Fruit fly (Drosophila melanogaster) whole organism, embryonic: Measurements from ENCODE around the gene alpha-Est1.

Experiments used
- Adf1 ChIP-seq: fragments of 200-800 bp; sonication (Bioruptor generic); IDR thresholded peaks from 2 replicates; pipeline ENCODE4 v1.3.6; 2022; ENCODE audit warnings: missing biosample characterization, missing genetic modification characterization
- Bgb ChIP-seq: fragments of 200-800 bp; sonication (Bioruptor generic); IDR thresholded peaks from 2 replicates; pipeline ENCODE4 v1.3.6; 2022; ENCODE audit warnings: missing biosample characterization, missing genetic modification characterization; ENCODE audit not compliant: partially characterized antibody
- CG10654 ChIP-seq: fragments of 200-800 bp; sonication (Bioruptor generic); optimal IDR thresholded peaks from 2 replicates; lab custom pipeline; 2016; ENCODE audit warnings: missing biosample characterization, missing genetic modification characterization
- CG10959 ChIP-seq: fragments of 200-800 bp; sonication (Bioruptor generic); IDR thresholded peaks from 2 replicates; pipeline ENCODE4 v1.3.6; 2022; ENCODE audit warnings: missing biosample characterization, missing genetic modification characterization
- CG11695 ChIP-seq: fragments of 200-800 bp; sonication (Bioruptor generic); IDR thresholded peaks from 3 replicates; pipeline ENCODE4 v1.3.6; 2022; ENCODE audit warnings: missing biosample characterization, missing genetic modification characterization
- CG17802 ChIP-seq: fragments of 200-800 bp; sonication (Bioruptor generic); optimal IDR thresholded peaks from 2 replicates; lab custom pipeline; 2018; ENCODE audit warnings: missing biosample characterization, mild to moderate bottlenecking, missing genetic modification characterization, moderate library complexity
- CG17912 ChIP-seq: fragments of 200-800 bp; sonication (Bioruptor generic); optimal IDR thresholded peaks from 2 replicates; lab custom pipeline; 2018; ENCODE audit warnings: missing biosample characterization, mild to moderate bottlenecking, missing genetic modification characterization
- CG18262 ChIP-seq: fragments of 200-800 bp; optimal IDR thresholded peaks from 3 replicates; lab custom pipeline; 2019; ENCODE audit warnings: missing biosample characterization, mild to moderate bottlenecking, missing genetic modification characterization, moderate library complexity
- CG2120 ChIP-seq: fragments of 200-800 bp; sonication (Bioruptor generic); optimal IDR thresholded peaks from 3 replicates; lab custom pipeline; 2016; ENCODE audit warnings: missing biosample characterization, missing genetic modification characterization
- CG3407 ChIP-seq: fragments of 200-800 bp; sonication (Bioruptor generic); optimal IDR thresholded peaks from 2 replicates; lab custom pipeline; 2018; ENCODE audit warnings: missing biosample characterization, mild to moderate bottlenecking, missing genetic modification characterization
- CG4404 ChIP-seq: fragments of 200-800 bp; sonication (Bioruptor generic); IDR thresholded peaks from 2 replicates; pipeline ENCODE4 v1.3.6; 2022; ENCODE audit warnings: missing biosample characterization, missing genetic modification characterization
- CG4424 ChIP-seq: fragments of 200-800 bp; sonication (Bioruptor generic); optimal IDR thresholded peaks from 3 replicates; lab custom pipeline; 2016; ENCODE audit warnings: missing biosample characterization, missing genetic modification characterization
- CG7839 ChIP-seq: fragments of 200-800 bp; sonication (Bioruptor generic); optimal IDR thresholded peaks from 3 replicates; lab custom pipeline; 2018; ENCODE audit warnings: missing biosample characterization, mild to moderate bottlenecking, missing genetic modification characterization, moderate library complexity
- CG8924 ChIP-seq: fragments of 200-800 bp; optimal IDR thresholded peaks from 3 replicates; lab custom pipeline; 2019; ENCODE audit warnings: missing biosample characterization, mild to moderate bottlenecking, missing genetic modification characterization, moderate library complexity
- CG9876 ChIP-seq: fragments of 200-800 bp; sonication (Bioruptor generic); optimal IDR thresholded peaks from 2 replicates; lab custom pipeline; 2016; ENCODE audit warnings: missing biosample characterization, missing genetic modification characterization
- D19B ChIP-seq: fragments of 200-800 bp; sonication (Bioruptor generic); optimal IDR thresholded peaks from 2 replicates; lab custom pipeline; 2017; ENCODE audit warnings: missing biosample characterization, mild to moderate bottlenecking, missing genetic modification characterization
- H2.0 ChIP-seq: fragments of 200-800 bp; sonication (Bioruptor generic); IDR thresholded peaks from 2 replicates; pipeline ENCODE4 v1.3.6; 2022; ENCODE audit warnings: missing biosample characterization, missing genetic modification characterization
- Hey ChIP-seq: fragments of 200-800 bp; sonication (Bioruptor generic); optimal IDR thresholded peaks from 3 replicates; lab custom pipeline; 2018; ENCODE audit warnings: missing biosample characterization, mild to moderate bottlenecking, missing genetic modification characterization
- Hr51 ChIP-seq, 2 experiments: fragments of 200-800 bp; sonication (Bioruptor generic); optimal IDR thresholded peaks; 2 replicates in 1 of 2; 3 replicates in 1 of 2; lab custom pipeline; 2016 to 2018; ENCODE audit warnings: missing biosample characterization in 2 of 2, missing genetic modification characterization in 2 of 2, mild to moderate bottlenecking in 1 of 2, moderate library complexity in 1 of 2
- Kr ChIP-seq: fragments of 200-800 bp; sonication (Bioruptor generic); optimal IDR thresholded peaks from 2 replicates; lab custom pipeline; 2017; ENCODE audit warnings: missing biosample characterization, mild to moderate bottlenecking, missing genetic modification characterization
- Med ChIP-seq: fragments of 200-800 bp; sonication (Bioruptor generic); peaks from one replicate; lab custom pipeline; 2016; ENCODE audit warnings: missing biosample characterization, missing genetic modification characterization, mild to moderate bottlenecking, inconsistent platforms, moderate library complexity
- Mrtf ChIP-seq: fragments of 200-800 bp; sonication (Bioruptor generic); IDR thresholded peaks from 3 replicates; pipeline ENCODE4 v1.3.6; 2022; ENCODE audit warnings: missing biosample characterization, missing genetic modification characterization
- NC2α ChIP-seq: fragments of 200-800 bp; sonication (Bioruptor generic); optimal IDR thresholded peaks from 2 replicates; lab custom pipeline; 2016; ENCODE audit warnings: missing biosample characterization, missing genetic modification characterization
- NC2β ChIP-seq: fragments of 200-800 bp; sonication (Bioruptor generic); optimal IDR thresholded peaks from 2 replicates; lab custom pipeline; 2016; ENCODE audit warnings: missing biosample characterization, missing genetic modification characterization
- Nf-YB ChIP-seq: fragments of 200-800 bp; sonication (Bioruptor generic); optimal IDR thresholded peaks from 3 replicates; lab custom pipeline; 2019; ENCODE audit warnings: missing biosample characterization, mild to moderate bottlenecking, missing genetic modification characterization, moderate library complexity
- Ptx1 ChIP-seq: fragments of 200-800 bp; sonication (Bioruptor generic); IDR thresholded peaks from 2 replicates; pipeline ENCODE4 v1.3.6; 2022; ENCODE audit warnings: missing biosample characterization, missing genetic modification characterization
- Sry-δ ChIP-seq: fragments of 200-800 bp; sonication (Bioruptor generic); optimal IDR thresholded peaks from 2 replicates; lab custom pipeline; 2016; ENCODE audit warnings: missing biosample characterization, missing genetic modification characterization
- Trl ChIP-seq, 3 experiments: fragments of >200 bp in 2 of 3; fragments of 200-800 bp in 1 of 3; sonication (Bioruptor generic) in 1 of 3; optimal IDR thresholded peaks; 2 replicates in 1 of 3; 3 replicates in 2 of 3; lab custom pipeline; 2016 to 2017; ENCODE audit warnings: missing biosample characterization in 1 of 3, missing genetic modification characterization in 1 of 3
- ara ChIP-seq: fragments of 200-800 bp; sonication (Bioruptor generic); IDR thresholded peaks from 2 replicates; pipeline ENCODE4 v1.3.6; 2022; ENCODE audit warnings: missing biosample characterization, missing genetic modification characterization
- bigmax ChIP-seq: fragments of 200-800 bp; sonication (Bioruptor generic); optimal IDR thresholded peaks from 2 replicates; lab custom pipeline; 2018; ENCODE audit warnings: missing biosample characterization, mild to moderate bottlenecking, missing genetic modification characterization
- ci ChIP-seq: fragments of 200-800 bp; sonication (Bioruptor generic); IDR thresholded peaks from 3 replicates; pipeline ENCODE4 v1.3.6; 2022; ENCODE audit warnings: missing biosample characterization, missing genetic modification characterization
- ems ChIP-seq: fragments of 200-800 bp; sonication (Bioruptor generic); optimal IDR thresholded peaks from 3 replicates; lab custom pipeline; 2016; ENCODE audit warnings: missing biosample characterization, missing genetic modification characterization
- fd102C ChIP-seq: fragments of 200-800 bp; sonication (Bioruptor generic); optimal IDR thresholded peaks from 2 replicates; lab custom pipeline; 2018; ENCODE audit warnings: missing biosample characterization, mild to moderate bottlenecking, missing genetic modification characterization, moderate library complexity
- gsb-n ChIP-seq: fragments of 200-800 bp; sonication (Bioruptor generic); optimal IDR thresholded peaks from 3 replicates; lab custom pipeline; 2018; ENCODE audit warnings: missing biosample characterization, mild to moderate bottlenecking, missing genetic modification characterization
- hbn ChIP-seq: fragments of 200-800 bp; sonication (Bioruptor generic); IDR thresholded peaks from 2 replicates; pipeline ENCODE4 v1.3.6; 2022; ENCODE audit warnings: missing biosample characterization, missing genetic modification characterization; ENCODE audit not compliant: partially characterized antibody
- hth ChIP-seq: fragments of >200 bp; optimal IDR thresholded peaks from 2 replicates; lab custom pipeline; 2017; ENCODE audit warnings: inconsistent platforms
- inv ChIP-seq: fragments of 200-800 bp; sonication (Bioruptor generic); IDR thresholded peaks from 2 replicates; pipeline ENCODE4 v1.3.6; 2022; ENCODE audit warnings: missing biosample characterization, missing genetic modification characterization; ENCODE audit not compliant: partially characterized antibody
- ken ChIP-seq: fragments of 200-800 bp; sonication (Bioruptor generic); IDR thresholded peaks from 3 replicates; pipeline ENCODE4 v1.3.6; 2022; ENCODE audit warnings: missing biosample characterization, missing genetic modification characterization
- lola ChIP-seq, 3 experiments: fragments of >200 bp in 2 of 3; fragments of 200-800 bp in 1 of 3; sonication (Bioruptor generic) in 1 of 3; optimal IDR thresholded peaks; 2 replicates each; lab custom pipeline; 2017 to 2019; ENCODE audit warnings: missing biosample characterization in 3 of 3, missing genetic modification characterization in 3 of 3, mild to moderate bottlenecking in 1 of 3, moderate library complexity in 1 of 3
- luna ChIP-seq: fragments of 200-800 bp; sonication (Bioruptor generic); optimal IDR thresholded peaks from 2 replicates; lab custom pipeline; 2016; ENCODE audit warnings: missing biosample characterization, missing genetic modification characterization
- nau ChIP-seq: fragments of 200-800 bp; sonication (Bioruptor generic); optimal IDR thresholded peaks from 3 replicates; lab custom pipeline; 2017; ENCODE audit warnings: missing biosample characterization, mild to moderate bottlenecking, missing genetic modification characterization, missing genetic modification reagents
- peb ChIP-seq: fragments of 200-800 bp; sonication (Bioruptor generic); IDR thresholded peaks from 2 replicates; pipeline ENCODE4 v1.3.6; 2022; ENCODE audit warnings: missing biosample characterization, missing genetic modification characterization
- pho ChIP-seq: fragments of 200-800 bp; sonication (Bioruptor generic); optimal IDR thresholded peaks from 2 replicates; lab custom pipeline; 2016; ENCODE audit warnings: missing biosample characterization, missing genetic modification characterization
- prd ChIP-seq, 3 experiments: fragments of >200 bp in 2 of 3; fragments of 200-800 bp in 1 of 3; sonication (Bioruptor generic) in 1 of 3; optimal IDR thresholded peaks in 2 of 3; IDR thresholded peaks in 1 of 3; 2 replicates in 2 of 3; 3 replicates in 1 of 3; pipeline versions ENCODE4 v1.3.6 to Lab custom; 2017 to 2022; ENCODE audit warnings: missing biosample characterization in 1 of 3, missing genetic modification characterization in 1 of 3
- sqz ChIP-seq: fragments of 200-800 bp; sonication (Bioruptor generic); optimal IDR thresholded peaks from 3 replicates; lab custom pipeline; 2018; ENCODE audit warnings: missing biosample characterization, mild to moderate bottlenecking, missing genetic modification characterization
- trem ChIP-seq: fragments of 200-800 bp; optimal IDR thresholded peaks from 3 replicates; lab custom pipeline; 2019; ENCODE audit warnings: missing biosample characterization, mild to moderate bottlenecking, missing genetic modification characterization, moderate library complexity
- tx ChIP-seq: fragments of 200-800 bp; sonication (Bioruptor generic); optimal IDR thresholded peaks from 2 replicates; lab custom pipeline; 2016; ENCODE audit warnings: missing biosample characterization, missing genetic modification characterization
- vfl ChIP-seq: fragments of 200-800 bp; sonication (Bioruptor generic); optimal IDR thresholded peaks from 2 replicates; lab custom pipeline; 2016; ENCODE audit warnings: missing biosample characterization, missing genetic modification characterization
- zen ChIP-seq: fragments of 200-800 bp; sonication (Bioruptor generic); optimal IDR thresholded peaks from 3 replicates; lab custom pipeline; 2018; ENCODE audit warnings: missing biosample characterization, mild to moderate bottlenecking, missing genetic modification characterization, moderate library complexity
- zfh1 ChIP-seq: fragments of 200-800 bp; sonication (Bioruptor generic); IDR thresholded peaks from 3 replicates; pipeline ENCODE4 v1.3.6; 2022; ENCODE audit warnings: missing biosample characterization, missing genetic modification characterization
- zfh2 ChIP-seq: fragments of 200-800 bp; sonication (Bioruptor generic); optimal IDR thresholded peaks from 2 replicates; lab custom pipeline; 2016; ENCODE audit warnings: missing biosample characterization, missing genetic modification characterization

Gene alpha-Est1

dm6 chr3R:7500513-7500912, 48.4 kb downstream of the alpha-Est1 start (continued):
- TF ChIP-seq prd (optimal IDR thresholded peaks at IDR 0.05; lab: Kevin White, UChicago) (no peak), prd (GFP tag; IDR thresholded peaks at IDR 0.05; lab: Robert Waterston, UW) (peak; percentile 31; the same call in 2 of the 3 replicates), NC2α (GFP tag; lab: Kevin White, UChicago) (no peak), Hey (tag; lab: Kevin White, UChicago) (no peak), CG7839 (tag; lab: Kevin White, UChicago) (peak; percentile 49), CG8924 (no peak), CG4424 (GFP tag; lab: Kevin White, UChicago) (no peak), zfh1 (peak; percentile 36; the same call in 1 of the 3 replicates), CG11695 (GFP tag; lab: Robert Waterston, UW) (0 out of 3 replicates have a peak, but pooled peaks have one; percentile 46), peb (no peak), ci (no peak), CG2120 (GFP tag; lab: Kevin White, UChicago) (peak; percentile 76), tx (GFP tag; lab: Kevin White, UChicago) (peak; percentile 15), sqz (no peak), Nf-YB (no peak), CG17912 (GFP tag; lab: Kevin White, UChicago) (no peak), ara (GFP tag; lab: Robert Waterston, UW) (no peak), bigmax (no peak), vfl (GFP tag; lab: Kevin White, UChicago) (no peak), ken (GFP tag; lab: Robert Waterston, UW) (no peak), trem (tag; lab: Kevin White, UChicago) (no peak), D19B (GFP tag; lab: Kevin White, UChicago) (peak; percentile 5), CG18262 (no peak), luna (no peak), zfh2 (GFP tag; lab: Kevin White, UChicago) (peak; percentile 28), CG17802 (no peak), lola (GFP tag; optimal IDR thresholded peaks at IDR 0.05; lab: Kevin White, UChicago) (no peak), ems (GFP tag; lab: Kevin White, UChicago) (no peak), Mrtf (GFP tag; lab: Robert Waterston, UW) (no peak), Sry-δ (GFP tag; lab: Kevin White, UChicago) (no peak), Kr (GFP tag; lab: Kevin White, UChicago) (no peak), Med (GFP tag; lab: Kevin White, UChicago) (peak; percentile 84), Hr51 (GFP tag; optimal IDR thresholded peaks at IDR 0.05; lab: Kevin White, UChicago) (peak in 1 of 2 experiments; percentile 54), NC2β (GFP tag; lab: Kevin White, UChicago) (no peak), CG10654 (GFP tag; lab: Kevin White, UChicago) (no peak), CG4404 (no peak), Trl (optimal IDR thresholded peaks at IDR 0.05; lab: Kevin White, UChicago) (no peak), Trl (GFP tag; optimal IDR thresholded peaks at IDR 0.05; lab: Kevin White, UChicago) (no peak), pho (GFP tag; lab: Kevin White, UChicago) (peak; percentile 2), zen (tag; lab: Kevin White, UChicago) (no peak), H2.0 (GFP tag; lab: Robert Waterston, UW) (peak; percentile 54), nau (GFP tag; lab: Kevin White, UChicago) (no peak), Adf1 (GFP tag; lab: Robert Waterston, UW) (peak; percentile 18; the same call in 1 of the 2 replicates), CG3407 (no peak), gsb-n (tag; lab: Kevin White, UChicago) (no peak), CG9876 (GFP tag; lab: Kevin White, UChicago) (no peak), Ptx1 (GFP tag; lab: Robert Waterston, UW) (peak; percentile 54), CG10959 (GFP tag; lab: Robert Waterston, UW) (no peak), fd102C (GFP tag; lab: Kevin White, UChicago) (no peak), hbn (GFP tag; lab: Robert Waterston, UW) (no peak), inv (GFP tag; lab: Robert Waterston, UW) (no peak), Bgb (GFP tag; lab: Robert Waterston, UW) (no peak), hth (lab: Kevin White, UChicago) (no peak)
